Worm (Caenorhabditis elegans) whole organism, L2 larva: ENCODE results near the gene R10E8.6.

Experiments used
- C34F6.9 ChIP-seq: fragments of 150-350 bp; optimal IDR thresholded peaks from 2 replicates; lab custom pipeline; 2014; ENCODE audit warnings: missing biosample characterization, missing genetic modification characterization
- ama-1 ChIP-seq: fragments of 150-350 bp; optimal IDR thresholded peaks from 2 replicates; lab custom pipeline; 2018; ENCODE audit warnings: inconsistent platforms
- ceh-82 ChIP-seq: fragments of 150-350 bp; optimal IDR thresholded peaks from 2 replicates; lab custom pipeline; 2014; ENCODE audit warnings: missing biosample characterization, missing genetic modification characterization
- gmeb-1 ChIP-seq: fragments of 150-350 bp; optimal IDR thresholded peaks from 2 replicates; lab custom pipeline; 2014; ENCODE audit warnings: missing biosample characterization, missing genetic modification characterization
- mbf-1 ChIP-seq: sonication (generic microtip); optimal IDR thresholded peaks from 2 replicates; lab custom pipeline; 2017; ENCODE audit warnings: missing biosample characterization, missing genetic modification characterization
- mdl-1 ChIP-seq, 2 experiments: fragments of 150-350 bp in 1 of 2; sonication (generic microtip) in 1 of 2; optimal IDR thresholded peaks; 2 replicates each; lab custom pipeline; 2017; ENCODE audit warnings: missing biosample characterization in 2 of 2, missing genetic modification characterization in 2 of 2
- nhr-25 ChIP-seq: fragments of 150-350 bp; sonication (generic microtip); optimal IDR thresholded peaks from 3 replicates; lab custom pipeline; 2014; ENCODE audit warnings: missing biosample characterization, missing genetic modification characterization
- sma-3 ChIP-seq: sonication (generic microtip); optimal IDR thresholded peaks from 2 replicates; lab custom pipeline; 2016; ENCODE audit warnings: missing genetic modification reagents, missing genetic modification characterization, missing compliant biosample characterization
- snpc-4 ChIP-seq: fragments of 150-350 bp; optimal IDR thresholded peaks from 2 replicates; lab custom pipeline; 2014; ENCODE audit warnings: missing biosample characterization, missing genetic modification characterization
- zag-1 ChIP-seq: fragments of 150-350 bp; optimal IDR thresholded peaks from 2 replicates; lab custom pipeline; 2014; ENCODE audit warnings: missing biosample characterization, missing genetic modification characterization
- ztf-11 ChIP-seq: sonication (generic microtip); optimal IDR thresholded peaks from 2 replicates; lab custom pipeline; 2017; ENCODE audit warnings: missing biosample characterization, missing genetic modification characterization
- ztf-4 ChIP-seq: fragments of 150-350 bp; optimal IDR thresholded peaks from 2 replicates; lab custom pipeline; 2014; ENCODE audit warnings: missing biosample characterization, missing genetic modification characterization

DNA sequence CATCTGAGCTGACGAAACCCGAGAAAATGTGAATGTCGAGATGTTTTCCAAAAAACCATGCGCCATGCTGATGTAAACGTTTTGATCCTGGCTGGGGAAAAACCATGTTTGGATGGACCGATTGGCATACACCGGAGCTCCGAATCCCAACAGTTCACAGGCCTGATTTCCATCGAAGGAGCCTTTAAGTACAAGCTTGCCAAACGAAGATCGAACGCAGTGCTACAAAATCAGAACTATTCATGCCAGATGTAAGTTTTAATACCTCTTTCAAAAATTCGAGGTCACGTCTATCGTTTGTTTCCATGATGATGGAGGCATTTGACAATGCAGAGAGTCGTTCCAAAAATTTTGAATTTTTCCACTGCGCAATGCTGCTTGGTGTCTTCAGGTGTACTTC lies 30.4 kb downstream of the R10E8.6 start:
- TF ChIP-seq sma-3 (no peak), ceh-82 (no peak), snpc-4 (tag; lab: Kevin White, UChicago) (no peak), nhr-25 (no peak), ztf-4 (tag; lab: Kevin White, UChicago) (no peak), gmeb-1 (no peak), C34F6.9 (tag; lab: Kevin White, UChicago) (no peak), ztf-11 (tag; lab: Kevin White, UChicago) (no peak), mdl-1 (tag; optimal IDR thresholded peaks at IDR 0.05; lab: Kevin White, UChicago) (no peak), mbf-1 (tag; lab: Kevin White, UChicago) (no peak), zag-1 (tag; lab: Kevin White, UChicago) (no peak), ama-1 (lab: Kevin White, UChicago) (no peak)
